Worm (Caenorhabditis elegans): ENCODE results near the gene C16C8.7.

Gene C16C8.7

DNA sequence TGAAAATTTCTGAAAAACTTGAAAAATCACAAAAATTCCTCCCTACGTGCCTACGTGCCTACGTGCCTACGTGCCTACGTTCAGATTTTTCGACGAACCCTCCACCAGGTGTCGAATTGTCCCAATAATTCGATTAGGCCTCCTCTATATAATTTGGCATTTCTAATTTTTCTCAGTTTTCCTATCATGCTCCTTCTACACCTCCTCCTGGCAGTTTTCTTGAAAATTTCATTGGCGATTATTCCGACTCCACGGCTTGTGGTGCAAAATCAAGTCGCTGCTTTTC, 19.4 kb downstream of the C16C8.7 start, which contains the start of gene C16C8.17:
TSS of gene C16C8.17 (plus strand) at position 187 of the 286 bp plus-strand sequence.
- no peak for TF ChIP-seq nhr-23 (tag; optimal IDR thresholded peaks at IDR 0.05)
- TF ChIP-seq daf-12 (tag; optimal IDR thresholded peaks at IDR 0.05), result no peak
- no peak for TF ChIP-seq nhr-76 (tag; optimal IDR thresholded peaks at IDR 0.05)
- TF ChIP-seq nhr-11 (tag; optimal IDR thresholded peaks at IDR 0.05), result no peak
- no peak for TF ChIP-seq aly-2 (tag; optimal IDR thresholded peaks at IDR 0.05)
- TF ChIP-seq nhr-12 (tag; optimal IDR thresholded peaks at IDR 0.05), result no peak
- TF ChIP-seq unc-62 (GFP tag; optimal IDR thresholded peaks at IDR 0.05), result no peak
- TF ChIP-seq nhr-77 (tag; optimal IDR thresholded peaks at IDR 0.05), result no peak

DNA sequence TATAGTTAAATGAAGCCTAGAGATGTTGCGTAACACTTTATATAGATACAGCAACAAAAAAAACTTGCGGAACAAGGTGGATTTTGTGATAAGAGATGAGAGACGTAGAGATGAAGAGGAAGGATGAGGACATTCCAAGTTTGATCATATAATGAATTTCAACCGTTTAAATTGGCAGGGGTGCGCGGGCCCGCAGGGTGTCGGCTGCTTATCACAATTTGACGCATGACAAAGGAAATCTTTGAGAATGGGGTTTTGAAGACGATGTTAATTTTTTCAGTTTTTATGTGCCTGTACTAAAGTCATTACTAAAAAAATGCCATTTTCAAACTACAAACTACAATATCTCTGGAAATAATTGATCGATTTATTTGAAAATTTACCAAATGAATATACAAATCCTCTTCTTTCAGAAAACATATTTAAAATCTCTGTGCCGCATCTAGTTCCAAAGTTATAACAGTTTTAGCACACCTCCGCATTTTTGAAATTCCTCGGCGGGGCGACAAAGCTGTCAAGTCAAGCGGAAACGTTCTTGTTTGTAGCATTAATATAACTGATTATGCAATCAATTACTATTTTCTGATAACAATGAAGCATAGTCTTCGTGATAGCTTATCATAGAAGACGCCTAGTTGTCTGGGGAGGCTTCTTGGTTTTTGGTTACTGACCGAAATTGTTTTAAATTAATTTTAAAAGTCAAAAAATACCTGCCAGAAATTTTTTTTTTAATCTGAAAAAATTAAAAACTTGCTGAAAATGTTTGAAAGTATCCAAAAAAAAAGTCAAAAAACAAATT, 19.9 kb downstream of the C16C8.7 start:
- TF ChIP-seq nhr-76 (tag; optimal IDR thresholded peaks at IDR 0.05), result no peak
- TF ChIP-seq hmg-11 (tag; optimal IDR thresholded peaks at IDR 0.05), result no peak
- TF ChIP-seq zag-1 (tag; optimal IDR thresholded peaks at IDR 0.05), result no peak
- no peak for TF ChIP-seq egl-5 (tag; optimal IDR thresholded peaks at IDR 0.05)
- peak; percentile 89 for TF ChIP-seq elt-2 (tag; optimal IDR thresholded peaks at IDR 0.05)
- TF ChIP-seq pqm-1 (tag; optimal IDR thresholded peaks at IDR 0.05), result peak; percentile 57
- no peak for TF ChIP-seq nhr-43 (tag; optimal IDR thresholded peaks at IDR 0.05; ENCODE audit: poor library complexity, severe bottlenecking)
- TF ChIP-seq R02D3.7 (tag; optimal IDR thresholded peaks at IDR 0.05), result no peak
- TF ChIP-seq nhr-23 (tag; optimal IDR thresholded peaks at IDR 0.05), result no peak
- TF ChIP-seq snpc-4 (tag; optimal IDR thresholded peaks at IDR 0.05), result peak; percentile 57
- no peak for TF ChIP-seq egl-27 (tag; optimal IDR thresholded peaks at IDR 0.05)
- no peak for TF ChIP-seq nhr-237 (tag; optimal IDR thresholded peaks at IDR 0.05)
- TF ChIP-seq tbx-2 (tag; optimal IDR thresholded peaks at IDR 0.05), result no peak

DNA sequence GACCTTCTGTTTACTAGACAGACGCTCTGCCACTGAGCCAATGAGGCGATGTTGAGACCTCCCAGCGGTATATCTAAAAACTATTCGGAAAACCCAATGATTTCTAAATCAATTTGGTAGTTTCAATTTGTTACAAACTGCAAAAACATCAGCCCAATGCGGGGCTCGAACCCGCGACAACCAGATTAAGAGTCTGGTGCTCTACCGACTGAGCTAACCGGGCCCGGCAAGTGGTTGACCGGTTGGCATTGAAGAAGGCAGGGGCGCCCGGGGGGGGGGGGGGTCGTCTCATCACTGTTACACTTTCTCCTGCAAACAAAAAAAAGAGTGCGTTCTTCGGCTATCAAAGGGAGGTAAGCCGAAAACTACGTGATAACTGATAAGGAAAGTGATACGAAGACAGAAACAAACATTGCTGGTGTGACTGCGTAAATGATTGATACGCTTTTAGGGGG, 20.7 kb downstream of the C16C8.7 start:
- no peak for TF ChIP-seq ZK546.5 (tag; optimal IDR thresholded peaks at IDR 0.05)
- TF ChIP-seq nhr-43 (tag; optimal IDR thresholded peaks at IDR 0.05; ENCODE audit: poor library complexity, severe bottlenecking), result no peak
- no peak for TF ChIP-seq nhr-77 (tag; optimal IDR thresholded peaks at IDR 0.05)
- TF ChIP-seq ceh-28 (tag; optimal IDR thresholded peaks at IDR 0.05), result no peak
- TF ChIP-seq nhr-11 (tag; optimal IDR thresholded peaks at IDR 0.05), result no peak
- TF ChIP-seq pqm-1 (tag; optimal IDR thresholded peaks at IDR 0.05), result peak; percentile 69
- TF ChIP-seq nfya-1 (tag; optimal IDR thresholded peaks at IDR 0.05; ENCODE audit: insufficient read depth), result peak; percentile 15
- peak; percentile 56 for TF ChIP-seq lin-39 (tag; optimal IDR thresholded peaks at IDR 0.05)
- TF ChIP-seq daf-12 (tag; optimal IDR thresholded peaks at IDR 0.05), result no peak
- peak; percentile 96 for TF ChIP-seq elt-2 (tag; optimal IDR thresholded peaks at IDR 0.05)

DNA sequence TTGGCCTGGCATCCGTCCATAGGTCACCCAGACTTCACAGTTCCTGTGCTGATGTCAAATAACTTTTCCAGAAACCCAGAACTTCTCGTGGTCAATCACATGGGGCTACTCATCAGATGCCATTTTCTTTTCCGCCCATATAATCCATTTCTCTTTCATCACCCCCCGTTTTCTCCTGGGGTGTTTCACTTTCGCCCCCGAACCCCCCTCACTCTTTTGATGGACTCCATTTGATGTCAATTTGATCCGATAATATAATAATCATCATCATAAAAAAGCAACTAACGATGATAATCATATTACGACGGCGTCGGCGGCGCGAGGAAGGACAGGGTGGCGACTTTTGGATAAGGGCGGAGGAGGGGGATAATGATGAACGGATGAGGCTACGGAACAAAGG, 21.7 kb downstream of the C16C8.7 start:
- TF ChIP-seq elt-1 (tag; optimal IDR thresholded peaks at IDR 0.05) (no peak), sea-2 (GFP tag; optimal IDR thresholded peaks at IDR 0.05) (no peak), nhr-76 (tag; optimal IDR thresholded peaks at IDR 0.05) (no peak), unc-39 (tag; optimal IDR thresholded peaks at IDR 0.05) (no peak), ZK546.5 (tag; optimal IDR thresholded peaks at IDR 0.05) (no peak), lin-39 (tag; optimal IDR thresholded peaks at IDR 0.05) (no peak), nfya-1 (tag; optimal IDR thresholded peaks at IDR 0.05; ENCODE audit: insufficient read depth) (no peak), unc-62 (GFP tag; optimal IDR thresholded peaks at IDR 0.05) (no peak), tbx-2 (tag; optimal IDR thresholded peaks at IDR 0.05) (no peak), ceh-28 (tag; optimal IDR thresholded peaks at IDR 0.05) (no peak), pha-4 (tag; optimal IDR thresholded peaks at IDR 0.05) (no peak), nhr-43 (tag; optimal IDR thresholded peaks at IDR 0.05; ENCODE audit: poor library complexity, severe bottlenecking) (no peak), mdl-1 (tag; optimal IDR thresholded peaks at IDR 0.05) (no peak), hmg-11 (tag; optimal IDR thresholded peaks at IDR 0.05) (no peak), ama-1 (optimal IDR thresholded peaks at IDR 0.05) (no peak), snpc-4 (tag; optimal IDR thresholded peaks at IDR 0.05) (no peak), pqm-1 (tag; optimal IDR thresholded peaks at IDR 0.05) (no peak), nhr-67 (tag; optimal IDR thresholded peaks at IDR 0.05) (no peak)

DNA sequence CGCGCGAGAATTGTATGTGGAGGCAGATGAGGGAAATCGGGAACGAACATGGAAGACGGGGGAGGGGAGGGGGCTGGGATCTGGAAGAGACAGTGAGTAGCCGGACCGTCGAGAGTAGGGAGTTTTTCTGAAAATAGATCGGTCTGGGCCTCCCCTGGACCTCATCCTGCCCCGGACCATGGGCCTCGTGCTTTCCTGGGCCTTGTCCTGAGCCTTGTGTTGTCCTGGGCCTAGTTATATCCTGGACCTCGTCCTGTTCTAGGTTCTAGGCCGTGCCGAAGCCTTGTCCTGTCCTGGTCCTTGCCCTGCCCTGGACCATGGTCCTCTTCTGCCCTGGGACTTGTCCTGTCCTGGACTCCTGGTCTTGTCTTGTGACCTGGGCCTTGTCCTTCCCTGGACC, 22.6 kb downstream of the C16C8.7 start:
- TF ChIP-seq zag-1 (tag; optimal IDR thresholded peaks at IDR 0.05), result no peak
- TF ChIP-seq unc-39 (tag; optimal IDR thresholded peaks at IDR 0.05), result no peak
- no peak for TF ChIP-seq lsy-12 (tag; optimal IDR thresholded peaks at IDR 0.05)
- TF ChIP-seq ztf-4 (tag; optimal IDR thresholded peaks at IDR 0.05), result no peak
- TF ChIP-seq sea-2 (GFP tag; optimal IDR thresholded peaks at IDR 0.05), result no peak
- no peak for TF ChIP-seq nhr-12 (tag; optimal IDR thresholded peaks at IDR 0.05)
- TF ChIP-seq unc-62 (GFP tag; optimal IDR thresholded peaks at IDR 0.05), result no peak
- TF ChIP-seq ZK546.5 (tag; optimal IDR thresholded peaks at IDR 0.05), result no peak
- no peak for TF ChIP-seq nhr-77 (tag; optimal IDR thresholded peaks at IDR 0.05)
- TF ChIP-seq egl-5 (tag; optimal IDR thresholded peaks at IDR 0.05), result no peak
- TF ChIP-seq egl-27 (tag; optimal IDR thresholded peaks at IDR 0.05), result no peak
- TF ChIP-seq nhr-23 (tag; optimal IDR thresholded peaks at IDR 0.05), result no peak
- TF ChIP-seq nhr-28 (tag; optimal IDR thresholded peaks at IDR 0.05), result no peak
- TF ChIP-seq lin-15B (tag; optimal IDR thresholded peaks at IDR 0.05), result no peak
- no peak for TF ChIP-seq elt-2 (tag; optimal IDR thresholded peaks at IDR 0.05)
- no peak for TF ChIP-seq elt-3 (tag; optimal IDR thresholded peaks at IDR 0.05)
- no peak for TF ChIP-seq daf-12 (tag; optimal IDR thresholded peaks at IDR 0.05)

Measured in whole organism, L3 larva.